Fruit fly (Drosophila melanogaster) whole organism, embryonic: ENCODE data around the gene net.
A peak's percentile ranks its signal among the peaks of the same experiment; 100 is the strongest.

Source experiments
- Awh ChIP-seq: fragments of 200-800 bp; sonication (Bioruptor generic); IDR thresholded peaks from 2 replicates; pipeline ENCODE4, ENCODE4 v1.3.6; 2022; ENCODE audit warnings: missing biosample characterization, missing genetic modification characterization
- BEAF-32 ChIP-seq: fragments of 200-800 bp; sonication (Bioruptor generic); optimal IDR thresholded peaks from 3 replicates; lab custom pipeline; 2017; ENCODE audit warnings: missing biosample characterization, missing genetic modification characterization, mild to moderate bottlenecking, moderate library complexity, missing genetic modification reagents
- CG10462 ChIP-seq: fragments of 200-800 bp; sonication (Bioruptor generic); optimal IDR thresholded peaks from 2 replicates; lab custom pipeline; 2016; ENCODE audit warnings: missing biosample characterization, missing genetic modification characterization
- CG11560 ChIP-seq: fragments of 200-800 bp; sonication (Bioruptor generic); IDR thresholded peaks from 3 replicates; pipeline ENCODE4 v1.3.6; 2022; ENCODE audit warnings: missing biosample characterization, missing genetic modification characterization
- CG12391 ChIP-seq: fragments of 200-800 bp; sonication (Bioruptor generic); optimal IDR thresholded peaks from 3 replicates; lab custom pipeline; 2018; ENCODE audit warnings: missing biosample characterization, mild to moderate bottlenecking, missing genetic modification characterization, moderate library complexity
- CG13894 ChIP-seq: fragments of 200-800 bp; sonication (Bioruptor generic); optimal IDR thresholded peaks from 3 replicates; lab custom pipeline; 2018; ENCODE audit warnings: missing biosample characterization, mild to moderate bottlenecking, missing genetic modification characterization, moderate library complexity
- CG14710 ChIP-seq: fragments of 200-800 bp; sonication (Bioruptor generic); optimal IDR thresholded peaks from 3 replicates; lab custom pipeline; 2019; ENCODE audit warnings: missing biosample characterization, mild to moderate bottlenecking, missing genetic modification characterization, moderate library complexity
- CG14860 ChIP-seq: fragments of 200-800 bp; sonication (Bioruptor generic); IDR thresholded peaks from 3 replicates; pipeline ENCODE4 v1.3.6; 2022; ENCODE audit warnings: missing biosample characterization, missing genetic modification characterization; ENCODE audit not compliant: partially characterized antibody
- CG15514 ChIP-seq: fragments of 200-800 bp; sonication (Bioruptor generic); optimal IDR thresholded peaks from 3 replicates; lab custom pipeline; 2017; ENCODE audit warnings: missing biosample characterization, missing genetic modification characterization, mild to moderate bottlenecking, moderate library complexity, missing genetic modification reagents
- CG16863 ChIP-seq: fragments of 200-800 bp; sonication (Bioruptor generic); optimal IDR thresholded peaks from 3 replicates; lab custom pipeline; 2016; ENCODE audit warnings: missing biosample characterization, missing genetic modification characterization
- CG1832 ChIP-seq: fragments of 200-800 bp; sonication (Bioruptor generic); optimal IDR thresholded peaks from 2 replicates; lab custom pipeline; 2017; ENCODE audit warnings: missing biosample characterization, mild to moderate bottlenecking, missing genetic modification characterization, inconsistent platforms
- CG2120 ChIP-seq: fragments of 200-800 bp; sonication (Bioruptor generic); optimal IDR thresholded peaks from 3 replicates; lab custom pipeline; 2016; ENCODE audit warnings: missing biosample characterization, missing genetic modification characterization
- CG31224 ChIP-seq: fragments of 200-800 bp; sonication (Bioruptor generic); IDR thresholded peaks from 2 replicates; pipeline ENCODE4 v1.3.6; 2022; ENCODE audit warnings: missing biosample characterization, missing genetic modification characterization
- CG3281 ChIP-seq: fragments of 200-800 bp; sonication (Bioruptor generic); optimal IDR thresholded peaks from 3 replicates; lab custom pipeline; 2017; ENCODE audit warnings: missing biosample characterization, mild to moderate bottlenecking, missing genetic modification characterization
- CG34224 ChIP-seq: fragments of 200-800 bp; sonication (Bioruptor generic); IDR thresholded peaks from 3 replicates; pipeline ENCODE4 v1.3.6; 2022; ENCODE audit warnings: missing biosample characterization, missing genetic modification characterization; ENCODE audit not compliant: partially characterized antibody
- CG3995 ChIP-seq: fragments of 200-800 bp; sonication (Bioruptor generic); optimal IDR thresholded peaks from 3 replicates; lab custom pipeline; 2016; ENCODE audit warnings: missing biosample characterization, missing genetic modification characterization
- CG42726 ChIP-seq: fragments of 200-800 bp; sonication (Bioruptor generic); IDR thresholded peaks from 2 replicates; pipeline ENCODE4 v1.3.6; 2022; ENCODE audit warnings: missing biosample characterization, missing genetic modification characterization; ENCODE audit not compliant: partially characterized antibody
- CG4328 ChIP-seq: fragments of 200-800 bp; sonication (Bioruptor generic); optimal IDR thresholded peaks from 3 replicates; lab custom pipeline; 2017; ENCODE audit warnings: missing biosample characterization, missing genetic modification reagents, missing genetic modification characterization
- CG6791 ChIP-seq: fragments of 200-800 bp; sonication (Bioruptor generic); IDR thresholded peaks from 3 replicates; pipeline ENCODE4 v1.3.6; 2022; ENCODE audit warnings: missing biosample characterization, missing genetic modification characterization; ENCODE audit not compliant: partially characterized antibody
- CG6854 ChIP-seq: fragments of 200-800 bp; sonication (Bioruptor generic); optimal IDR thresholded peaks from 3 replicates; lab custom pipeline; 2017; ENCODE audit warnings: missing biosample characterization, mild to moderate bottlenecking, missing genetic modification characterization
- CTCF ChIP-seq: fragments of 200-800 bp; sonication (Bioruptor generic); optimal IDR thresholded peaks from 2 replicates; lab custom pipeline; 2017; ENCODE audit warnings: missing biosample characterization, mild to moderate bottlenecking, missing genetic modification characterization, moderate library complexity
- Dll ChIP-seq: fragments of 200-800 bp; sonication (Bioruptor generic); IDR thresholded peaks from 4 replicates; pipeline ENCODE4 v1.3.6; 2022; ENCODE audit warnings: missing biosample characterization, missing genetic modification characterization; ENCODE audit not compliant: partially characterized antibody
- Doc3 ChIP-seq: fragments of 200-800 bp; sonication (Bioruptor generic); IDR thresholded peaks from 3 replicates; pipeline ENCODE4 v1.3.6; 2022; ENCODE audit warnings: missing biosample characterization, missing genetic modification characterization; ENCODE audit not compliant: partially characterized antibody
- Dp ChIP-seq: fragments of 200-800 bp; sonication (Bioruptor generic); optimal IDR thresholded peaks from 2 replicates; lab custom pipeline; 2018; ENCODE audit warnings: missing biosample characterization, mild to moderate bottlenecking, missing genetic modification characterization, moderate library complexity
- HLH4C ChIP-seq: fragments of 200-800 bp; sonication (Bioruptor generic); IDR thresholded peaks from 3 replicates; pipeline ENCODE4 v1.3.6; 2022; ENCODE audit warnings: missing biosample characterization, missing genetic modification characterization; ENCODE audit not compliant: partially characterized antibody
- MESR4 ChIP-seq: fragments of 200-800 bp; sonication (Bioruptor generic); optimal IDR thresholded peaks from 2 replicates; lab custom pipeline; 2018; ENCODE audit warnings: missing biosample characterization, mild to moderate bottlenecking, missing genetic modification characterization, moderate library complexity
- Med ChIP-seq: fragments of 200-800 bp; sonication (Bioruptor generic); peaks from one replicate; lab custom pipeline; 2016; ENCODE audit warnings: missing biosample characterization, missing genetic modification characterization, mild to moderate bottlenecking, inconsistent platforms, moderate library complexity
- Myb ChIP-seq: fragments of 200-800 bp; sonication (Bioruptor generic); optimal IDR thresholded peaks from 2 replicates; lab custom pipeline; 2016; ENCODE audit warnings: missing biosample characterization, missing genetic modification characterization
- Scr ChIP-seq: fragments of 200-800 bp; sonication (Bioruptor generic); IDR thresholded peaks from 2 replicates; pipeline ENCODE4 v1.3.6; 2022; ENCODE audit warnings: missing biosample characterization, missing genetic modification characterization; ENCODE audit not compliant: partially characterized antibody
- ash1 ChIP-seq: fragments of 200-800 bp; sonication (Bioruptor generic); optimal IDR thresholded peaks from 2 replicates; lab custom pipeline; 2018; ENCODE audit warnings: missing biosample characterization, mild to moderate bottlenecking, missing genetic modification characterization
- bbx ChIP-seq: fragments of 200-800 bp; sonication (Bioruptor generic); IDR thresholded peaks from 2 replicates; pipeline ENCODE4 v1.3.6; 2022; ENCODE audit warnings: missing biosample characterization, missing genetic modification characterization; ENCODE audit not compliant: partially characterized antibody
- bcd ChIP-seq: fragments of 200-800 bp; sonication (Bioruptor generic); optimal IDR thresholded peaks from 2 replicates; lab custom pipeline; 2017; ENCODE audit warnings: missing biosample characterization, mild to moderate bottlenecking, missing genetic modification characterization
- dimm ChIP-seq: fragments of 200-800 bp; sonication (Bioruptor generic); IDR thresholded peaks from 2 replicates; pipeline ENCODE4 v1.3.6; 2022; ENCODE audit warnings: missing biosample characterization, missing genetic modification characterization
- eve ChIP-seq, 2 experiments: fragments of >200 bp; optimal IDR thresholded peaks; 2 replicates each; lab custom pipeline; 2017; ENCODE audit warnings: missing biosample characterization in 2 of 2, missing genetic modification characterization in 2 of 2
- exex ChIP-seq: fragments of 200-800 bp; sonication (Bioruptor generic); optimal IDR thresholded peaks from 4 replicates; lab custom pipeline; 2018; ENCODE audit warnings: missing biosample characterization, mild to moderate bottlenecking, missing genetic modification characterization, moderate library complexity
- fd64A ChIP-seq: fragments of 200-800 bp; sonication (Bioruptor generic); optimal IDR thresholded peaks from 3 replicates; lab custom pipeline; 2018; ENCODE audit warnings: missing biosample characterization, mild to moderate bottlenecking, missing genetic modification characterization
- gro ChIP-seq: fragments of 200-800 bp; sonication (Bioruptor generic); optimal IDR thresholded peaks from 2 replicates; lab custom pipeline; 2016; ENCODE audit warnings: missing biosample characterization, missing genetic modification characterization
- hbn ChIP-seq: fragments of 200-800 bp; sonication (Bioruptor generic); IDR thresholded peaks from 2 replicates; pipeline ENCODE4 v1.3.6; 2022; ENCODE audit warnings: missing biosample characterization, missing genetic modification characterization; ENCODE audit not compliant: partially characterized antibody
- knrl ChIP-seq: fragments of 200-800 bp; sonication (Bioruptor generic); IDR thresholded peaks from 3 replicates; pipeline ENCODE4 v1.3.6; 2022; ENCODE audit warnings: missing biosample characterization, missing genetic modification characterization; ENCODE audit not compliant: partially characterized antibody
- nerfin-1 ChIP-seq: fragments of 200-800 bp; sonication (Bioruptor generic); optimal IDR thresholded peaks from 3 replicates; lab custom pipeline; 2019; ENCODE audit warnings: missing biosample characterization, mild to moderate bottlenecking, missing genetic modification characterization, moderate library complexity
- nerfin-2 ChIP-seq: fragments of 200-800 bp; sonication (Bioruptor generic); IDR thresholded peaks from 2 replicates; pipeline ENCODE4 v1.3.6; 2022; ENCODE audit warnings: missing biosample characterization, missing genetic modification characterization; ENCODE audit not compliant: partially characterized antibody
- nom ChIP-seq: fragments of 200-800 bp; sonication (Bioruptor generic); optimal IDR thresholded peaks from 2 replicates; lab custom pipeline; 2017; ENCODE audit warnings: missing biosample characterization, missing genetic modification characterization, mild to moderate bottlenecking, moderate library complexity, missing genetic modification reagents
- pzg ChIP-seq: fragments of 200-800 bp; sonication (Bioruptor generic); optimal IDR thresholded peaks from 3 replicates; lab custom pipeline; 2018; ENCODE audit warnings: missing biosample characterization, mild to moderate bottlenecking, missing genetic modification characterization, moderate library complexity
- row ChIP-seq: fragments of 200-800 bp; sonication (Bioruptor generic); IDR thresholded peaks from 3 replicates; pipeline ENCODE4 v1.3.6; 2022; ENCODE audit warnings: missing biosample characterization, missing genetic modification characterization
- scrt ChIP-seq: fragments of 200-800 bp; sonication (Bioruptor generic); optimal IDR thresholded peaks from 2 replicates; lab custom pipeline; 2018; ENCODE audit warnings: missing biosample characterization, mild to moderate bottlenecking, missing genetic modification characterization, moderate library complexity
- tna ChIP-seq: fragments of 200-800 bp; sonication (Bioruptor generic); IDR thresholded peaks from 2 replicates; pipeline ENCODE4 v1.3.6; 2022; ENCODE audit warnings: missing biosample characterization, missing genetic modification characterization; ENCODE audit not compliant: partially characterized antibody
- vvl ChIP-seq: fragments of 200-800 bp; sonication (Bioruptor generic); IDR thresholded peaks from 2 replicates; pipeline ENCODE4 v1.3.6; 2022; ENCODE audit warnings: missing biosample characterization, missing genetic modification characterization

Gene net

DNA sequence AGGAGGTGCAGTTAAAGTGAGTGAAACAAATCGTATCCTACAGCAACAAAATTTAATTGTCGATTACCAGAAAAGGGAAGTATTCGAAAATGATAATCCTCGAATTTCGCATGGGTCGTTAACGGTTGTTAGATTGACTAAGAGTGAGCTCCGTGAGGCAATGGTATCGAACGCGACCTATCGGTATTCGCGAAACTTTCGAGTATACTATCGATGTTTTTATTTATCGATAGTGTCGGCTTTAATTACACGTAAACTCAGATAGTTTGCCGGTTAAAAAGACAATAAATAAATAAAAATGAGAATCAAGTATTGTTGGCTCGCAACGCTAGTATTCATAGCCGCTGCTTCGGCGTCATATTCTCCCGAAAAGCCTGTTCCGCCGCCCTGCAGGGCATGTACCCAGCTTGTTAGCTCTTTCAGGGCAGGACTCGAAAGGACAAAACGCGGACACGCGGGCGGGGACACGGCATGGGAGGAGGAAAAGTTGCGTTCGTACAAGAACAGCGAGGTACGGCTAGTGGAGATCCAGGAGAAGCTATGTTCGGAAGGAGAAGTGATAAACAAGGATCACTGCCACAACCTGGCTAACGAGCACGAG is 15.1 kb upstream of the net start, which contains the start of gene Creld (continued):
- TF ChIP-seq scrt (GFP tag; lab: Kevin White, UChicago): no peak
- no peak for TF ChIP-seq CG3281
- TF ChIP-seq knrl (GFP tag; lab: Robert Waterston, UW): peak; percentile 100
- TF ChIP-seq CG10462: no peak
- TF ChIP-seq BEAF-32: peak; percentile 99
- peak; percentile 100 for TF ChIP-seq hbn (GFP tag; lab: Robert Waterston, UW)
- TF ChIP-seq bcd (GFP tag; lab: Kevin White, UChicago): no peak
- TF ChIP-seq Dll: peak; percentile 100
- no peak for TF ChIP-seq Awh (GFP tag; lab: Robert Waterston, UW)
- no peak for TF ChIP-seq exex (tag; lab: Kevin White, UChicago)
- no peak for TF ChIP-seq CG4328 (GFP tag; lab: Kevin White, UChicago)
- no peak for TF ChIP-seq CG6854 (GFP tag; lab: Kevin White, UChicago)
- TF ChIP-seq Myb (GFP tag; lab: Kevin White, UChicago): peak; percentile 90
- peak; percentile 100 for TF ChIP-seq Doc3
- TF ChIP-seq ash1 (GFP tag; lab: Kevin White, UChicago): no peak

DNA sequence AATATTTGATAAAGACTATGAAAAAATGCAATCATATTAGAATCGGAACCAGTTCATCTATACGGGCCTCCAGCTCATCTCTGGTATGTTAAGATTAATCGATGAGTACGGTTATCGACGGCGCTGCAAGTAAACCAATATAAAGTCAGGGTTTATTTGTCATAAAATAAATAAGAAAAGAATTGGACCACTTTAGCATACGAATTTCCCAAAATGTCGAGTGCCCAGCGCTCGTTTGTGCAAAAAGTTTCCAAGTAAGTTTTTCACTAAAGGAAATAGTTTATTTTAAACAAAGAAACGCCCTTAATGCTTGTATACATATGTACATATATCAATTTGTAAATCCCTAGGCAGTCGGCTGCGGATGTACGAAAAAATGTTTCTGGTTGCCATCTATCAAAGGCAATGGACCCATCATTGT is 7.5 kb upstream of the net start, which contains the start of gene Zir:
Gene Zir (plus strand): TSS at position 101 of the 421 bp plus-strand sequence.
- TF ChIP-seq CG14710 (tag; lab: Kevin White, UChicago) (peak; percentile 13), pzg (GFP tag; lab: Kevin White, UChicago) (peak; percentile 33), Med (GFP tag; lab: Kevin White, UChicago) (peak; percentile 83), Doc3 (peak; percentile 30; the same call in 1 of the 3 replicates), HLH4C (GFP tag; lab: Robert Waterston, UW) (peak; percentile 73), CG14860 (GFP tag; lab: Robert Waterston, UW) (peak; percentile 48; the same call in 1 of the 3 replicates), Dp (GFP tag; lab: Kevin White, UChicago) (peak; percentile 16), CG3995 (GFP tag; lab: Kevin White, UChicago) (no peak), dimm (GFP tag; lab: Robert Waterston, UW) (no peak), Scr (peak; percentile 71), CG42726 (no peak), CG31224 (no peak), row (GFP tag; lab: Robert Waterston, UW) (peak; percentile 83), CG12391 (tag; lab: Kevin White, UChicago) (peak; percentile 39), nom (GFP tag; lab: Kevin White, UChicago) (peak; percentile 17), gro (no peak), bbx (GFP tag; lab: Robert Waterston, UW) (peak; percentile 80), CG34224 (GFP tag; lab: Robert Waterston, UW) (peak; percentile 66), tna (GFP tag; lab: Robert Waterston, UW) (peak; percentile 77), CG2120 (GFP tag; lab: Kevin White, UChicago) (peak; percentile 49), CG1832 (GFP tag; lab: Kevin White, UChicago) (no peak), CTCF (peak; percentile 29), CG16863 (no peak), CG15514 (peak; percentile 99), fd64A (GFP tag; lab: Kevin White, UChicago) (no peak), nerfin-2 (peak; percentile 85), vvl (GFP tag; lab: Robert Waterston, UW) (peak; percentile 45; the same call in 1 of the 2 replicates), nerfin-1 (tag; lab: Kevin White, UChicago) (peak; percentile 4), eve (GFP tag; optimal IDR thresholded peaks at IDR 0.05; lab: Kevin White, UChicago) (peak in 1 of 2 experiments; percentile 75), CG6791 (GFP tag; lab: Robert Waterston, UW) (peak; percentile 58; the same call in 2 of the 3 replicates), CG13894 (no peak), MESR4 (GFP tag; lab: Kevin White, UChicago) (peak; percentile 74), CG11560 (no peak)
